Worm (Caenorhabditis elegans): ENCODE results near the gene ncs-6.

The ncs-6 gene

ce11 chrII:3502520-3503323 is 25.6 kb downstream of the ncs-6 start, which contains the start of the genes col-71 and Y49F6B.2:
col-71 (minus strand) TSS chrII:3502570.
Y49F6B.2 (plus strand) TSS chrII:3502968.
- no peak for TF ChIP-seq nhr-25 (tag; optimal IDR thresholded peaks at IDR 0.05)
- no peak for TF ChIP-seq nhr-77 (tag; optimal IDR thresholded peaks at IDR 0.05)
- peak; percentile 67 for TF ChIP-seq nfya-1 (tag; optimal IDR thresholded peaks at IDR 0.05; ENCODE audit: insufficient read depth)
- TF ChIP-seq unc-62 (GFP tag; optimal IDR thresholded peaks at IDR 0.05), result no peak
- no peak for TF ChIP-seq unc-39 (tag; optimal IDR thresholded peaks at IDR 0.05)
- TF ChIP-seq mml-1 (tag; optimal IDR thresholded peaks at IDR 0.05), result no peak
- no peak for TF ChIP-seq jun-1 (tag; optimal IDR thresholded peaks at IDR 0.05)
- TF ChIP-seq aly-2 (tag; optimal IDR thresholded peaks at IDR 0.05), result no peak
- no peak for TF ChIP-seq mdl-1 (tag; optimal IDR thresholded peaks at IDR 0.05)
- TF ChIP-seq lsy-12 (tag; optimal IDR thresholded peaks at IDR 0.05), result no peak
- TF ChIP-seq eor-1 (tag; optimal IDR thresholded peaks at IDR 0.05), result no peak
- no peak for TF ChIP-seq ZK546.5 (tag; optimal IDR thresholded peaks at IDR 0.05)
- TF ChIP-seq pha-4 (tag; optimal IDR thresholded peaks at IDR 0.05), result peak; percentile 75
- TF ChIP-seq elt-1 (tag; optimal IDR thresholded peaks at IDR 0.05), result no peak
- no peak for TF ChIP-seq daf-12 (tag; optimal IDR thresholded peaks at IDR 0.05)
- peak; percentile 73 for TF ChIP-seq snpc-4 (tag; optimal IDR thresholded peaks at IDR 0.05)
- TF ChIP-seq nhr-23 (tag; optimal IDR thresholded peaks at IDR 0.05), result peak; percentile 61
- TF ChIP-seq sea-2 (GFP tag; optimal IDR thresholded peaks at IDR 0.05), result no peak
- no peak for TF ChIP-seq ztf-4 (tag; optimal IDR thresholded peaks at IDR 0.05)
- TF ChIP-seq zag-1 (tag; optimal IDR thresholded peaks at IDR 0.05), result no peak
- TF ChIP-seq pqm-1 (tag; optimal IDR thresholded peaks at IDR 0.05), result no peak
- peak; percentile 21 for TF ChIP-seq tbx-2 (tag; optimal IDR thresholded peaks at IDR 0.05)
- TF ChIP-seq fkh-2 (tag; optimal IDR thresholded peaks at IDR 0.05), result no peak
- no peak for TF ChIP-seq nhr-43 (tag; optimal IDR thresholded peaks at IDR 0.05; ENCODE audit: poor library complexity, severe bottlenecking)
- TF ChIP-seq egl-5 (tag; optimal IDR thresholded peaks at IDR 0.05), result peak; percentile 63
- TF ChIP-seq ama-1 (optimal IDR thresholded peaks at IDR 0.05), result no peak
- peak; percentile 28 for TF ChIP-seq elt-2 (tag; optimal IDR thresholded peaks at IDR 0.05)
- TF ChIP-seq nhr-76 (tag; optimal IDR thresholded peaks at IDR 0.05), result no peak
- TF ChIP-seq R02D3.7 (tag; optimal IDR thresholded peaks at IDR 0.05), result peak; percentile 29
- TF ChIP-seq lin-39 (tag; optimal IDR thresholded peaks at IDR 0.05), result peak; percentile 68
- no peak for TF ChIP-seq elt-3 (tag; optimal IDR thresholded peaks at IDR 0.05)
- TF ChIP-seq nhr-28 (tag; optimal IDR thresholded peaks at IDR 0.05), result no peak
- TF ChIP-seq nhr-11 (tag; optimal IDR thresholded peaks at IDR 0.05), result no peak
- peak; percentile 50 for TF ChIP-seq hmg-11 (tag; optimal IDR thresholded peaks at IDR 0.05)
- no peak for TF ChIP-seq nhr-12 (tag; optimal IDR thresholded peaks at IDR 0.05)
- peak; percentile 59 for TF ChIP-seq fkh-10 (GFP tag; optimal IDR thresholded peaks at IDR 0.05)
- TF ChIP-seq nhr-237 (tag; optimal IDR thresholded peaks at IDR 0.05), result no peak
- peak; percentile 94 for TF ChIP-seq lin-15B (tag; optimal IDR thresholded peaks at IDR 0.05)
- TF ChIP-seq ceh-9 (tag; optimal IDR thresholded peaks at IDR 0.05), result no peak
- no peak for TF ChIP-seq egl-27 (tag; optimal IDR thresholded peaks at IDR 0.05)
- no peak for TF ChIP-seq ztf-11 (tag; optimal IDR thresholded peaks at IDR 0.05)
- peak; percentile 47 for TF ChIP-seq ceh-28 (tag; optimal IDR thresholded peaks at IDR 0.05)
- no peak for TF ChIP-seq ceh-82 (tag; optimal IDR thresholded peaks at IDR 0.05)
- no peak for TF ChIP-seq fos-1 (tag; optimal IDR thresholded peaks at IDR 0.05)
- no peak for TF ChIP-seq nhr-67 (tag; optimal IDR thresholded peaks at IDR 0.05)
- peak; percentile 30 for TF ChIP-seq skn-1 (tag; optimal IDR thresholded peaks at IDR 0.05)
- no peak for TF ChIP-seq ceh-16 (tag; optimal IDR thresholded peaks at IDR 0.05)

All from whole organism, L3 larva.